Worm (Caenorhabditis elegans) whole organism, young adult: Measurements from ENCODE around the gene T25D3.3.

ENCODE experiments used
- B0336.3 ChIP-seq: fragments of 200-800 bp; sonication (Bioruptor generic); IDR thresholded peaks from 2 replicates; pipeline ENCODE4 v1.3.6; 2022; ENCODE audit warnings: missing genetic modification characterization, missing compliant biosample characterization
- D2030.7 ChIP-seq: fragments of 200-800 bp; sonication (Bioruptor generic); IDR thresholded peaks from 2 replicates; pipeline ENCODE4 v1.3.6; 2022; ENCODE audit warnings: missing genetic modification reagents, missing genetic modification characterization, missing compliant biosample characterization
- F10E7.11 ChIP-seq: sonication (generic microtip); optimal IDR thresholded peaks from 2 replicates; lab custom pipeline; 2017; ENCODE audit warnings: mild to moderate bottlenecking, missing genetic modification characterization, moderate library complexity, missing compliant biosample characterization
- F23B12.7 ChIP-seq: sonication (generic microtip); optimal IDR thresholded peaks from 2 replicates; lab custom pipeline; 2017; ENCODE audit warnings: missing genetic modification characterization, mild to moderate bottlenecking, missing compliant biosample characterization, antibody characterized with exemption, moderate library complexity; ENCODE audit not compliant: insufficient read depth
- F33H1.4 ChIP-seq: fragments of 200-800 bp; sonication (Bioruptor generic); IDR thresholded peaks from 2 replicates; pipeline ENCODE4 v1.3.6; 2022; ENCODE audit warnings: missing genetic modification reagents, missing genetic modification characterization, missing compliant biosample characterization
- K11D2.4 ChIP-seq: fragments of 200-800 bp; sonication (Bioruptor generic); IDR thresholded peaks from 2 replicates; pipeline ENCODE4 v1.3.6; 2022; ENCODE audit warnings: missing genetic modification reagents, missing genetic modification characterization, missing compliant biosample characterization
- Y67H2A.10 ChIP-seq: fragments of 200-800 bp; sonication (Bioruptor generic); conservative IDR thresholded peaks from 2 replicates; pipeline ENCODE4 v1.3.6; 2022; ENCODE audit warnings: missing genetic modification reagents, missing genetic modification characterization, missing compliant biosample characterization
- Y95B8A.8 ChIP-seq: fragments of 200-800 bp; sonication (Bioruptor generic); IDR thresholded peaks from 2 replicates; pipeline ENCODE4 v1.3.6; 2022; ENCODE audit warnings: missing genetic modification reagents, missing genetic modification characterization, missing compliant biosample characterization
- ZK185.1 ChIP-seq: sonication (generic microtip); optimal IDR thresholded peaks from 2 replicates; lab custom pipeline; 2016; ENCODE audit warnings: mild to moderate bottlenecking, missing genetic modification characterization, missing compliant biosample characterization; ENCODE audit not compliant: poor library complexity, severe bottlenecking
- aptf-2 ChIP-seq: fragments of 200-800 bp; sonication (Bioruptor generic); conservative IDR thresholded peaks from 2 replicates; pipeline ENCODE4 v1.3.6; 2022; ENCODE audit warnings: missing genetic modification reagents, missing genetic modification characterization, missing compliant biosample characterization
- atf-7 ChIP-seq: sonication (generic microtip); optimal IDR thresholded peaks from 2 replicates; lab custom pipeline; 2017; ENCODE audit warnings: mild to moderate bottlenecking, missing genetic modification characterization, missing compliant biosample characterization
- cebp-1 ChIP-seq, 2 experiments: fragments of 200-800 bp in 1 of 2; sonication (Bioruptor generic) in 1 of 2; sonication (generic microtip) in 1 of 2; IDR thresholded peaks in 1 of 2; optimal IDR thresholded peaks in 1 of 2; 2 replicates each; pipeline versions ENCODE4 v1.3.6 to Lab custom; 2017 to 2022; ENCODE audit warnings: missing compliant biosample characterization in 2 of 2, missing genetic modification characterization in 2 of 2, mild to moderate bottlenecking in 1 of 2, missing genetic modification reagents in 1 of 2, moderate library complexity in 1 of 2
- ceh-79 ChIP-seq: sonication (generic microtip); optimal IDR thresholded peaks from 2 replicates; lab custom pipeline; 2017; ENCODE audit warnings: mild to moderate bottlenecking, missing genetic modification characterization, missing compliant biosample characterization
- chd-7 ChIP-seq: sonication (generic microtip); optimal IDR thresholded peaks from 2 replicates; lab custom pipeline; 2016; ENCODE audit warnings: mild to moderate bottlenecking, missing genetic modification characterization, moderate library complexity, missing compliant biosample characterization
- dox-1 ChIP-seq: fragments of 200-800 bp; sonication (Bioruptor generic); IDR thresholded peaks from 2 replicates; pipeline ENCODE4 v1.3.6; 2022; ENCODE audit warnings: missing genetic modification reagents, missing genetic modification characterization, missing compliant biosample characterization
- dpl-1 ChIP-seq: fragments of 150-350 bp; optimal IDR thresholded peaks from 2 replicates; lab custom pipeline; 2014; ENCODE audit warnings: missing biosample characterization, missing genetic modification reagents, missing genetic modification characterization
- gei-17 ChIP-seq: fragments of 200-800 bp; sonication (Bioruptor generic); optimal IDR thresholded peaks from 2 replicates; lab custom pipeline; 2018; ENCODE audit warnings: mild to moderate bottlenecking, missing genetic modification characterization, missing compliant biosample characterization
- hmg-20 ChIP-seq: fragments of 200-800 bp; sonication (Bioruptor generic); IDR thresholded peaks from 2 replicates; pipeline ENCODE4 v1.3.6; 2022; ENCODE audit warnings: missing genetic modification reagents, missing genetic modification characterization, missing compliant biosample characterization
- hrde-1 ChIP-seq: sonication (generic microtip); optimal IDR thresholded peaks from 2 replicates; lab custom pipeline; 2016; ENCODE audit warnings: missing genetic modification characterization, mild to moderate bottlenecking, missing compliant biosample characterization, moderate library complexity, missing genotype, missing genetic modification reagents, borderline replicate concordance
- lin-40 ChIP-seq: sonication (generic microtip); optimal IDR thresholded peaks from 2 replicates; lab custom pipeline; 2016; ENCODE audit warnings: missing genetic modification characterization, mild to moderate bottlenecking, missing compliant biosample characterization, missing genotype, missing genetic modification reagents
- lin-54 ChIP-seq: fragments of 200-800 bp; sonication (Bioruptor generic); optimal IDR thresholded peaks from 2 replicates; lab custom pipeline; 2018; ENCODE audit warnings: mild to moderate bottlenecking, missing genetic modification characterization, missing compliant biosample characterization
- lsl-1 ChIP-seq: fragments of 200-800 bp; sonication (Bioruptor generic); optimal IDR thresholded peaks from 2 replicates; lab custom pipeline; 2018; ENCODE audit warnings: mild to moderate bottlenecking, missing genetic modification characterization, moderate library complexity, missing compliant biosample characterization
- madf-10 ChIP-seq: sonication (generic microtip); optimal IDR thresholded peaks from 2 replicates; lab custom pipeline; 2016; ENCODE audit warnings: mild to moderate bottlenecking, missing genetic modification characterization, missing compliant biosample characterization
- mcd-1 ChIP-seq: fragments of 200-800 bp; sonication (Bioruptor generic); IDR thresholded peaks from 2 replicates; pipeline ENCODE4 v1.3.6; 2022; ENCODE audit warnings: missing genetic modification reagents, missing genetic modification characterization, missing compliant biosample characterization
- nhr-80 ChIP-seq: sonication (generic microtip); optimal IDR thresholded peaks from 2 replicates; lab custom pipeline; 2016; ENCODE audit warnings: missing genetic modification characterization, missing compliant biosample characterization
- repo-1 ChIP-seq: sonication (generic microtip); optimal IDR thresholded peaks from 2 replicates; lab custom pipeline; 2017; ENCODE audit warnings: mild to moderate bottlenecking, missing genetic modification characterization, missing compliant biosample characterization
- snpc-4 ChIP-seq, 5 experiments: fragments of 150-350 bp in 1 of 5; sonication (generic microtip) in 4 of 5; optimal IDR thresholded peaks; 2 replicates each; lab custom pipeline; 2014 to 2018; ENCODE audit warnings: missing genetic modification characterization in 5 of 5, missing biosample characterization in 3 of 5, antibody characterized with exemption in 2 of 5, mild to moderate bottlenecking in 2 of 5, missing compliant biosample characterization in 2 of 5, missing genotype in 2 of 5, moderate library complexity in 2 of 5, missing genetic modification reagents in 1 of 5
- somi-1 ChIP-seq: fragments of 200-800 bp; sonication (Bioruptor generic); optimal IDR thresholded peaks from 2 replicates; lab custom pipeline; 2018; ENCODE audit warnings: mild to moderate bottlenecking, missing genetic modification characterization, missing compliant biosample characterization
- tbp1 ChIP-seq: fragments of 200-800 bp; sonication (Bioruptor generic); optimal IDR thresholded peaks from 2 replicates; lab custom pipeline; 2018; ENCODE audit warnings: mild to moderate bottlenecking, missing genetic modification characterization, missing compliant biosample characterization
- unc-130 ChIP-seq: sonication (generic microtip); optimal IDR thresholded peaks from 2 replicates; lab custom pipeline; 2016; ENCODE audit warnings: missing genetic modification reagents, missing genetic modification characterization, missing compliant biosample characterization
- zim-3 ChIP-seq: sonication (generic microtip); optimal IDR thresholded peaks from 2 replicates; lab custom pipeline; 2017; ENCODE audit warnings: mild to moderate bottlenecking, missing genetic modification characterization, moderate library complexity, missing compliant biosample characterization
- ztf-18 ChIP-seq: sonication (generic microtip); optimal IDR thresholded peaks from 2 replicates; lab custom pipeline; 2016; ENCODE audit warnings: missing genotype, mild to moderate bottlenecking, missing genetic modification characterization, missing compliant biosample characterization
- ztf-22 ChIP-seq: fragments of 200-800 bp; sonication (Bioruptor generic); optimal IDR thresholded peaks from 2 replicates; lab custom pipeline; 2018; ENCODE audit warnings: mild to moderate bottlenecking, missing genetic modification characterization, moderate library complexity, missing compliant biosample characterization

T25D3.3 gene

DNA sequence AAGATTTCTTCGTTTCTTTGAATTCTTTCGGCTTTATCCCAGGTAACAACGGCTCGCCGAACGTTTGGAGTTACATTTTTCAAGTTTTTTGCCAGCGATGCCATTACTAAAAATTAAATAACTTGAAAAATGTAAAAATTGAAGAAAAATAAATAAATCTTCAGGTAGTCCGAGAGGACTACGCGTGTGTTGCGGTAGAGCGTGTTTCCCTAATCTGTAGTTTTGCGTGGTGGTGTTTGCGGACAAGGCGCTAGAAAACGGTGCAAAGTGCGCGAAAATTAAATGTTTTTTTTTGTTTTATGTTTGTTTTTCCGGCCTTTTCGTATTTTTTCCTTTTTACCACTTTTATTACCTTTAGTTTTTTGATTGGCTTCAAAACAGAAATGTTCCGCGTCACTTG is 3.5 kb downstream of the T25D3.3 start, which contains the start of gene mrpl-28 (continued):
- TF ChIP-seq unc-130 (peak; percentile 20), repo-1 (peak; percentile 37), ceh-79 (tag; lab: Kevin White, UChicago) (no peak), aptf-2 (GFP tag; lab: Robert Waterston, UW) (no peak), cebp-1 (GFP tag; IDR thresholded peaks at IDR 0.05; lab: Robert Waterston, UW) (no peak), cebp-1 (tag; optimal IDR thresholded peaks at IDR 0.05; lab: Kevin White, UChicago) (peak; percentile 72), B0336.3 (GFP tag; lab: Robert Waterston, UW) (peak; percentile 52; the same call in 1 of the 2 replicates), hmg-20 (GFP tag; lab: Robert Waterston, UW) (0 out of 2 replicates have a peak, but pooled peaks have one; percentile 65), dox-1 (peak; percentile 87), madf-10 (tag; lab: Kevin White, UChicago) (peak; percentile 50), chd-7 (tag; lab: Kevin White, UChicago) (peak; percentile 46), dpl-1 (GFP tag; lab: Kevin White, UChicago) (peak; percentile 74), lin-54 (GFP tag; lab: Kevin White, UChicago) (peak; percentile 87), lin-40 (tag; lab: Kevin White, UChicago) (peak; percentile 93), F10E7.11 (tag; lab: Kevin White, UChicago) (no peak), hrde-1 (tag; lab: Kevin White, UChicago) (peak; percentile 6), ZK185.1 (tag; lab: Kevin White, UChicago) (peak; percentile 41), K11D2.4 (GFP tag; lab: Robert Waterston, UW) (peak; percentile 79), tbp1 (GFP tag; lab: Kevin White, UChicago) (peak; percentile 60), ztf-18 (tag; lab: Kevin White, UChicago) (peak; percentile 28), somi-1 (no peak), nhr-80 (tag; lab: Kevin White, UChicago) (peak; percentile 6), snpc-4 (GFP tag; optimal IDR thresholded peaks at IDR 0.05; lab: Kevin White, UChicago) (no peak), snpc-4 (tag; optimal IDR thresholded peaks at IDR 0.05; lab: Kevin White, UChicago) (peak in 3 of 4 experiments; percentile 56 to 72 (median 59)), zim-3 (tag; lab: Kevin White, UChicago) (peak; percentile 56), gei-17 (GFP tag; lab: Kevin White, UChicago) (peak; percentile 32), F33H1.4 (peak; percentile 55), lsl-1 (GFP tag; lab: Kevin White, UChicago) (peak; percentile 58), mcd-1 (GFP tag; lab: Robert Waterston, UW) (peak; percentile 99)

DNA sequence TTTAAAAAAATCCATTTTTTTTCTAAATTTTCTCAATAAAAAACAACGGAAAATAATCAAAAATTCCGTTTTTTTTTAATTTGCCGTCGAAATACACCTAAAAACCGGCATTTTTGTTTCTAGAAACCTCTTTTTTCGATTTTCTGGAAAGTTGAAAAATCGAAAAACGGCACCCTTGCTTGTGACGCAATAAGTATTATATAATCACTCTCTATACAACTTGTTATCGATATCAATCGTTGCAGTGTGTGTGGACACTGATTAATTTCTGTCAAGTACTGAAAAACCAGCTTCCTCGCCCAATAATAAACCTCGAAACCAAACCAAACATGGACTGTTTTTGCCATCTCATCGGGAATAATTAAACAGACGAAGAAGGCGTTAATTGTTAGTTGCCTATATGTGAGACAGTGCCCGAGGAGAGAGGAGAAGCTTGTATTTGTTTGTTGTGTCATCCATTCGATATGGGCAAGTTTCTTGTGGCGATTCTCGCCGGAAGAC is 4.7 kb downstream of the T25D3.3 start:
- TF ChIP-seq Y67H2A.10 (GFP tag; lab: Robert Waterston, UW) (no peak), F23B12.7 (tag; lab: Kevin White, UChicago) (no peak), D2030.7 (GFP tag; lab: Robert Waterston, UW) (no peak), ztf-22 (GFP tag; lab: Kevin White, UChicago) (no peak), atf-7 (tag; lab: Kevin White, UChicago) (no peak)
- TF ChIP-seq, all 124 proteins: peak for 0

DNA sequence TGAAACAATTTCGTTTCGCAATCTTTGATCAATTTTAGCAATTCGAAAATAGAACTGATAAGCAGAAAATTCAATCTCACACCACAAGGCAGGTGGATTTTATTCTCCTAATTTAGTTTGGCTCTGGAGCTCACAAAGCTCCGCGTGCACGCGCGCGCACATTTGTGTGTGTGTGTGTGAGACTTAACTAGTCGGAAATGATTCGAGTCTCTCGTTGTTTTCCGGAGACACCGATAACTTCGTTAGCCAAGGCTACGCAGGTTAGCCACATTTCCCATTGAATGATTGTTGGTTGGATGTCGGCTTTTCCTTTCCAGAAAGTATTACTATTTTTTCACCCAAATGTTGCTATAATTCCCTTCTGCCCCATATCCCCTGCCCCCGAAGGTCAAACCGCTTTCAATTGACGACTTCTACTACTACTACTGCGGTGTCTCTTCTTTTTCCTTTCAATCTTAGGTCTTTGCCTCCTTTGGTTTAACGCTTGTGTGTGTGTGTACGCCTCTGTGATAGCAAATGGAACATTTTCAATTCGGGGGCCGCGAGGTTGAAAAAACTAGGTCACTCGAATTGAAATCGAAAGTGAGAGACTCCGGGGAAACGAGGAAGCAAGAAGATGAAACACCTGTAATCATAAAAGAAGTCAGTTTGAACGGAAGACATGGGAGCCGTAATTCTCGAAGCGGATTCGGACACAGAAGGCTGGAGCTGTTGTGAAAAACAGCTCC is 5.8 kb downstream of the T25D3.3 start:
- TF ChIP-seq nhr-80 (tag; lab: Kevin White, UChicago) (peak; percentile 51), Y95B8A.8 (GFP tag; lab: Robert Waterston, UW) (no peak)
